Worm (Caenorhabditis elegans): ENCODE results near the gene F58D2.3.
A peak's percentile ranks its signal among the peaks of the same experiment; 100 is the strongest.

F58D2.3 gene

DNA sequence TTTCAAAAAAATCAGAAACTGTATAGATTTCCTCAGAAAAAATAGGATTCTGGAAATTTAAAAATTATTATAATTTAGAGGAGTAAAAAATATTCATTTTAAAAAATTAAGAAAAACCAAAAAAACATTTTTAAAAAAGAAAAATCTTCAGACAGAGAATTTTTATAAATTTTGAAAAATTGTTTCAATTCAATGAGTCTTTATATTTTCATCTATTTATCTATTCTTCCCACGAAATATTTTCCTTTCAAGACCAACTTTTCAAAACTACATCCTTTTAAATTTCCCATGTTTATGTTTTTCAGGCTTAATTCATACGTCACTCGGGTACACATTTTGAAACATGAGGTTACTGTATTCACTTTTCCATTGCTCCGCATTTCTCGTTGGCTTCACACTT is 10.4 kb downstream of the F58D2.3 start, which contains the start of gene nas-14:
Gene nas-14 (plus strand): TSS at position 301 of the 400 bp plus-strand sequence.
- no peak for TF ChIP-seq alr-1 (tag; optimal IDR thresholded peaks at IDR 0.05)
- TF ChIP-seq snpc-4 (tag; optimal IDR thresholded peaks at IDR 0.05): no peak
- no peak for TF ChIP-seq blmp-1 (tag; optimal IDR thresholded peaks at IDR 0.05; ENCODE audit: insufficient read depth)
- TF ChIP-seq lsy-2 (tag; optimal IDR thresholded peaks at IDR 0.05): no peak
- no peak for TF ChIP-seq dmd-4 (tag; optimal IDR thresholded peaks at IDR 0.05)
- no peak for TF ChIP-seq nhr-237 (tag; optimal IDR thresholded peaks at IDR 0.05)
- no peak for TF ChIP-seq elt-1 (tag; optimal IDR thresholded peaks at IDR 0.05)
- TF ChIP-seq mdl-1 (tag; optimal IDR thresholded peaks at IDR 0.05): no peak
- TF ChIP-seq C34F6.9 (tag; optimal IDR thresholded peaks at IDR 0.05): no peak
- TF ChIP-seq nhr-77 (tag; optimal IDR thresholded peaks at IDR 0.05): no peak
- TF ChIP-seq ZK546.5 (tag; optimal IDR thresholded peaks at IDR 0.05): no peak
- TF ChIP-seq nhr-11 (tag; optimal IDR thresholded peaks at IDR 0.05): no peak
- no peak for TF ChIP-seq unc-55 (GFP tag; optimal IDR thresholded peaks at IDR 0.05)
- TF ChIP-seq zag-1 (tag; optimal IDR thresholded peaks at IDR 0.05): no peak
- TF ChIP-seq gmeb-1 (tag; optimal IDR thresholded peaks at IDR 0.05): no peak

DNA sequence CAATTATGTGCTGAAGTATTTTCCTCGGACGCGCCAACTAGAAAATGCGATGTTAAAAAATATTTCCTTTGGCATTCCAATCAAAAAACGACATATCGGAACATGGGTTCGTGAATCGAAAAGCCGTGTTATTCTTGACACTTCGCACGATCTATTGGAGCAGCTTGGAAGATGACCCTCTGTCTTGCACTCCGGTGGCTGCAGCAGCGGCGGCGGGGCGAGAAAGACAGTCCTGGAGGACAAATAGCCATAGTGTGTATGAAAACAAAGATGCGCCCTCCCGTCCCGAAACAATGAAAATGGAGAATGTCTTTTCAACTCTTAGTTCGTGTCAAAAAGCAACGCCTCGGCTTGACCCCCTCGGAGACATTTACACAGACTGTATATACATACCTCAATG is 13.1 kb downstream of the F58D2.3 start:
- TF ChIP-seq nhr-23 (tag; optimal IDR thresholded peaks at IDR 0.05) (no peak), lin-11 (tag; optimal IDR thresholded peaks at IDR 0.05) (no peak), crh-2 (tag; optimal IDR thresholded peaks at IDR 0.05) (no peak), dmd-4 (tag; optimal IDR thresholded peaks at IDR 0.05) (no peak), nhr-237 (tag; optimal IDR thresholded peaks at IDR 0.05) (no peak), nhr-25 (tag; optimal IDR thresholded peaks at IDR 0.05) (no peak), unc-55 (GFP tag; optimal IDR thresholded peaks at IDR 0.05) (no peak), lsy-2 (tag; optimal IDR thresholded peaks at IDR 0.05) (no peak)

DNA sequence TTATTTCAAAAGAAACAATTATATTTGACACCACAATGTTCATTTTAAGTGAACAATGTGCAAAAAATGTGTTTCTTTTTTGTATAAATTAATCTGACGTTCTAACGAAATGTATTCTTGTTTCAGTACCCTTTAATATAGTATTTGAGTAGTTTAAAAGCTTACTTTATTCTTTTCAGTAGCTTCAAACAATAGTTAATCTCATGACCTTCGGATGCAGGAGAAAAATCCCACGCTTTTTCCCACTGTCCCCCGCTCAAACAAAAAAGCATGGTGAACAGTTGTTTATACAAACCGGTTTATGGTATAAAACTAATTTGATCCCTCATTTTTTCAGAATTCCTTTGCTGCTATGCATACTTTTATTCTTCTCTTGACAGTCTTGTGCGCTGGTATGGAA is 15.4 kb downstream of the F58D2.3 start, which contains the start of gene scl-14:
Gene scl-14 (plus strand): TSS at position 301 of the 400 bp plus-strand sequence.
- TF ChIP-seq ceh-82 (tag; optimal IDR thresholded peaks at IDR 0.05) (no peak), nhr-25 (tag; optimal IDR thresholded peaks at IDR 0.05) (no peak), aly-2 (tag; optimal IDR thresholded peaks at IDR 0.05) (no peak), nhr-77 (tag; optimal IDR thresholded peaks at IDR 0.05) (no peak), lsy-2 (tag; optimal IDR thresholded peaks at IDR 0.05) (no peak), egl-27 (tag; optimal IDR thresholded peaks at IDR 0.05) (no peak), fos-1 (tag; optimal IDR thresholded peaks at IDR 0.05) (no peak), nhr-12 (tag; optimal IDR thresholded peaks at IDR 0.05) (no peak), peb-1 (tag; optimal IDR thresholded peaks at IDR 0.05) (no peak), unc-62 (GFP tag; optimal IDR thresholded peaks at IDR 0.05) (no peak), nhr-21 (tag; optimal IDR thresholded peaks at IDR 0.05) (no peak), crh-2 (tag; optimal IDR thresholded peaks at IDR 0.05) (no peak), lin-13 (GFP tag; optimal IDR thresholded peaks at IDR 0.05) (no peak), Y55F3AM.14 (GFP tag; optimal IDR thresholded peaks at IDR 0.05) (no peak), F13H6.1 (tag; optimal IDR thresholded peaks at IDR 0.05) (no peak)

DNA sequence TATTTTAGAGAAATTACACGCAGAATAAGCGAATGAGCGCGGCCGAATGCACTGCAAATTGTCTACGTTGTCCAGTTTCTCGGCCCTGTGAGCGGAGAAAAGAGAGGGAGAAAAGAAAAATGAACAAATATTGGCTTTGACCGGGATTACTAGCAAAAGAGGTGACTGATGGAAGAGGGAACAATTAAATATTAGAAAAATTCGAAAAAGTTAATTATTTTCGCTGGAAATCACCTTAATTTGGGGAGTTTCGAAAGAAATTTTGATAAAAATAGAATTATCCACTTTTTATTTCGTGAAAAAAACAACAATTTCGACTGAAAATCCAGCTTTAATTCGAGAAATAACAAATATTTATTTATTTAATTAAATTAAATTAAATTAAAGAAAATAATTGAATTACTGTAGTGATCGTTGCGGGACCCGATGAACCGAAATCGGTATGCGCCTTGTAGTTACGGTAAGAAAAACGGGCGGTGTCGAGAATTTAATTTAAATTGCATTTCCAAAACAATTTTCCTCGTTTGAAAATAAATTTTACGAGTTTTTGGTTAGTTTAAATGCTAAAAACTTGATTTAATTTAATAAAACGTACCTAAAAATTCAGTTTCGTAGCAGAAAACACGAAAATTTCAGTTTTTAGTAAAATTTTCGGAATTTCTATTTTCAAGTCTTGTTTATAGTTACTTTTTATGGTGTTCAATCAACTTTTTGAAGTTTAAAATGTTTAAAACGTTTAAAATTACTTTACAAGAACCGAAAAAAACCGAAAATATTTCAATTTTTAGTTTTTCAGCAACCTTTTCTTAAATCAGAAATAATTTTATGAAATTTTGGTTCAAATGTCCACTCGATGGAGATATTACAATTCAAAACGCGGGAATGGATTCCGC is 26.0 kb downstream of the F58D2.3 start, which contains the start of the genes crld-1 and msh-5:
Gene crld-1 (minus strand): TSS at position 51 of the 893 bp plus-strand sequence.
Gene msh-5 (plus strand): TSS at position 843 of the 893 bp plus-strand sequence.
- no peak for TF ChIP-seq lin-13 (GFP tag; optimal IDR thresholded peaks at IDR 0.05)
- peak; percentile 44 for TF ChIP-seq nhr-129 (tag; optimal IDR thresholded peaks at IDR 0.05)
- peak; percentile 2 for TF ChIP-seq unc-55 (GFP tag; optimal IDR thresholded peaks at IDR 0.05)

DNA sequence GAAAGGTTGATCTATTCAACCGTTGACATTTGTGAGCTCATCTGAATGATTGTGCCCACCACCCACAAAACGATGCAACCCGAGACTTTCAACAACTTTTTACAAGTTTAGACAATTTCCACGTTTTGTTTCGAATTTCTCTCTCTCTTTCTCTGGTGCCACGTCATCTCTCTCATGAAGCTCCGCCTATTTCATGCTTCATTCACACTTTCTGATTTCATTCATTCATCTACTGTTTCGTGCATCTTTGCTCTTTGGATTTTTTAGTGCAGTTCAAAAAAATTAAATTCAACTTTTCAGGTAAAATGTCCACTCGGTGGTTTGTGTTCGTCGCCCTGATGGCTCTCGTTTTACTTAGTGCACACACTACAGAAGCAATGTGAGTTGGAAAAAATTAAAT is 31.3 kb downstream of the F58D2.3 start, which contains the start of gene nlp-79:
Gene nlp-79 (plus strand): TSS at position 301 of the 400 bp plus-strand sequence.
- no peak for TF ChIP-seq lsy-2 (tag; optimal IDR thresholded peaks at IDR 0.05)
- TF ChIP-seq nhr-10 (tag; optimal IDR thresholded peaks at IDR 0.05): no peak
- TF ChIP-seq mab-5 (tag; optimal IDR thresholded peaks at IDR 0.05): no peak
- TF ChIP-seq skn-1 (tag; optimal IDR thresholded peaks at IDR 0.05): no peak
- no peak for TF ChIP-seq mdl-1 (tag; optimal IDR thresholded peaks at IDR 0.05)
- TF ChIP-seq sma-9 (GFP tag; optimal IDR thresholded peaks at IDR 0.05): no peak
- no peak for TF ChIP-seq sma-9 (tag; optimal IDR thresholded peaks at IDR 0.05)
- no peak for TF ChIP-seq mbf-1 (tag; optimal IDR thresholded peaks at IDR 0.05)
